Worm (Caenorhabditis elegans): Measurements from ENCODE around the gene tsp-8.
A peak's percentile ranks its signal among the peaks of the same experiment; 100 is the strongest.

tsp-8 gene

DNA sequence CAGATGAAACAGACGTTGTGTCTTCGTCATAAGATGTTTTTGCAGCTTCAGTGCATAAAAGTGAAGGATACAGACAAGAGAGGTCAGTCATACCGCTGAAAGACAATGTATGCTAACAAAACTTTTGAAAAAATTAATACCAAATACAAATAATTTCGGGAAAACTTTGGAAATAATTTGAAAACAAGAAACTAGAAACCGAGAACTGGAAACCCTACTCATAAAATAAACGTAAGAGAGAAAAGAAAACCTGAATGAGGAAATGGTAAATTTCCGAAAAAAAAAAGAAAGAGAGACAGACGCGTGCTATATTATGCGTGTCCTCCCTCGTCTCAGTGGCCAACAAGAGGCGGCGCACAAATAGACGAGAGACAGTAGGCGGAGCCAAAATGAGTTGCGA is 36.4 kb downstream of the tsp-8 start, which contains the start of gene sox-3:
Gene sox-3 (minus strand): TSS at position 101 of the 400 bp plus-strand sequence.
- TF ChIP-seq alr-1 (tag; optimal IDR thresholded peaks at IDR 0.05): no peak
- TF ChIP-seq unc-39 (tag; optimal IDR thresholded peaks at IDR 0.05): no peak
- TF ChIP-seq aly-2 (tag; optimal IDR thresholded peaks at IDR 0.05): no peak
- TF ChIP-seq mdl-1 (tag; optimal IDR thresholded peaks at IDR 0.05): no peak
- TF ChIP-seq nhr-23 (tag; optimal IDR thresholded peaks at IDR 0.05): no peak
- no peak for TF ChIP-seq sem-4 (tag; optimal IDR thresholded peaks at IDR 0.05)
- TF ChIP-seq mbf-1 (tag; optimal IDR thresholded peaks at IDR 0.05): no peak
- TF ChIP-seq nhr-6 (tag; optimal IDR thresholded peaks at IDR 0.05): no peak
- no peak for TF ChIP-seq nhr-129 (tag; optimal IDR thresholded peaks at IDR 0.05)
- TF ChIP-seq snpc-4 (tag; optimal IDR thresholded peaks at IDR 0.05): no peak
- TF ChIP-seq sma-3 (GFP tag; optimal IDR thresholded peaks at IDR 0.05): no peak
- no peak for TF ChIP-seq sma-9 (GFP tag; optimal IDR thresholded peaks at IDR 0.05)
- TF ChIP-seq sma-9 (tag; optimal IDR thresholded peaks at IDR 0.05): no peak
- no peak for TF ChIP-seq skn-1 (tag; optimal IDR thresholded peaks at IDR 0.05)
- no peak for TF ChIP-seq dmd-4 (tag; optimal IDR thresholded peaks at IDR 0.05)
- no peak for TF ChIP-seq unc-62 (GFP tag; optimal IDR thresholded peaks at IDR 0.05)

DNA sequence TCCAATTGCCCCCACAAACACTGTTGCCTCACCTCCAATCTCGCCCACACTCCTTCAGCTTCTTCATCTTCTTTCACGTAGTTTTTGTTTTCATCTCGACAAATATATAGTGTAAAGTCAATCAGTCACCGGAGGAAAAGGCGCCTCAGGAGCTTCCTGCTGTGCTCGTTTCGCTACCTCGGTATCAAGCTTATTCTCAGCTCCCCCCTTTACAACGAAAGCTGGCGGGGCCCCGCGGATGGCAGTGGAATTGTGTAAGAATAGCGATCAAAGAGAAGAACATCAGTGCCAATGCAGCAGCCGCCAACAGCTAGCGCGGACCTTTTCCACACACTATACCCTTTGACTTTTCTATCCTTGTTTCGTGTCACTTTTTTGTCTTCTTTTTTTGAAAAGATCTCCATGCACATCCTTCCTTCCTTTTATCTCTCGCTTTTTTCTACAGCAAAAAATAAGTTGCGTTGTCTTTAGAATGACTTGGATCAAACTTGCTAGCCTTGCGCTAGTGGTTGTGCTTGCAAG is 44.8 kb downstream of the tsp-8 start, which contains the start of gene csq-1:
Gene csq-1 (plus strand): TSS at position 472 of the 522 bp plus-strand sequence.
- TF ChIP-seq ztf-11 (tag; optimal IDR thresholded peaks at IDR 0.05) (no peak), F13H6.1 (tag; optimal IDR thresholded peaks at IDR 0.05) (peak; percentile 58), crh-2 (tag; optimal IDR thresholded peaks at IDR 0.05) (no peak), sma-9 (GFP tag; optimal IDR thresholded peaks at IDR 0.05) (peak; percentile 2), sma-9 (tag; optimal IDR thresholded peaks at IDR 0.05) (no peak), nhr-129 (tag; optimal IDR thresholded peaks at IDR 0.05) (peak; percentile 40), unc-39 (tag; optimal IDR thresholded peaks at IDR 0.05) (no peak)

DNA sequence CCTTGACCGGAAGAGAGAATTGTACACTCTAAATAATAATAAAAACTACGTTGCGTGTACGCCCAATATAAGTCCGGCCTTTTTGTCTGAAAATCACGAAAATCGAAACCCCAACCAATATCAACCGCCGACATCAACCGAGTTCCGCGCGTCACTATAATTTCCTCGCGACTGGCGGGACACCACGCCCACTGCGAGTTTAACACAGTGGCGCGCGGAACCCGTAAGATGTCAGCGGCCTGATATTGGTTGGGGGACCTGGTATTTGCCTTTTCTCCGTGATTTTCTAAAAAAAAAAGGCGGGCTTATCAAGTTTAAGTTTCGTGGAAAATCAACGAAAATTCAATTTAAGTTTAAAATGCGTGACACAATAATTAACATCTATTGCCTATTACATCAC is 48.8 kb downstream of the tsp-8 start:
- TF ChIP-seq fos-1 (tag; optimal IDR thresholded peaks at IDR 0.05) (no peak), snpc-4 (tag; optimal IDR thresholded peaks at IDR 0.05) (peak; percentile 81), mab-5 (tag; optimal IDR thresholded peaks at IDR 0.05) (no peak)

DNA sequence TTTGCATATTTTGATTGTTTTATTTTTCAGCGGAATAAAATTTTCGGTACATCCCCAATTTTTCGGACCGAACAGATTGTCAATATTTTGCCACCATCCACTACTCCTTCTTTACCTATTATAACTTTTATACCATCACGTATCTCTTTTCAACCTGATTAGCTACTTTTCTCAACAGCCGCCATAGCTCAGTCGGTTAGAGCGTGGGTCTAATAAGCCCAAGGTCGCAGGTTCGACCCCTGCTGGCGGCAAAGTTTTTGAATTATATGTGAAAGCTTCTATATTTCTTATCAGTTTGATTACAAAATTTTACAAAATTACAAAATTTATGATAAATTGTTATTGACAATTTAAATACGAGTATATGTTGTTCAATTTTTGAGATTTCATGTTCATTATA is 50.3 kb downstream of the tsp-8 start:
- peak; percentile 5 for TF ChIP-seq crh-2 (tag; optimal IDR thresholded peaks at IDR 0.05)
- no peak for TF ChIP-seq sma-9 (GFP tag; optimal IDR thresholded peaks at IDR 0.05)
- no peak for TF ChIP-seq sma-9 (tag; optimal IDR thresholded peaks at IDR 0.05)
- no peak for TF ChIP-seq aly-2 (tag; optimal IDR thresholded peaks at IDR 0.05)
- TF ChIP-seq C34F6.9 (tag; optimal IDR thresholded peaks at IDR 0.05): no peak
- TF ChIP-seq elt-3 (tag; optimal IDR thresholded peaks at IDR 0.05): no peak
- no peak for TF ChIP-seq egl-27 (tag; optimal IDR thresholded peaks at IDR 0.05)
- no peak for TF ChIP-seq nhr-6 (tag; optimal IDR thresholded peaks at IDR 0.05)
- no peak for TF ChIP-seq ama-1 (optimal IDR thresholded peaks at IDR 0.05)
- no peak for TF ChIP-seq alr-1 (tag; optimal IDR thresholded peaks at IDR 0.05)

Data from whole organism, L2 larva.